Worm (Caenorhabditis elegans): ENCODE data around the gene ddn-1.

The ddn-1 gene

DNA sequence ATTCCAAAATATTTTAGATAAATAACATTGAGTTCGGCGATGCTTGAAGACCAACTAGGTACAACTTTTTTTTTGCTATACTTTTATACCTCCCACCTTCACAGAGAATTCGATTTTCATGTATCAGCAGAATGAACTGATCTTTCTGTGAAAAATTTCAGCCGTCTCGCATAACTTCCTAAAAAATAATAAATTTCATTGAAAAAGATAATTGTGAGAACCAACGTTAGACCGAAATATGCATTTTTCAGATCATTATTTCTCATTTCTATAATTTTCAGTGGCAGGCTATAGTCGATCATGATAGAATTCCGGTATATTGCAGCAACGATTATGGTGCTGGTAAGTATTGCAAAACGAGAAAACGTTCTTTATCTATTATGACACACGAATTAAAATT lies 11.3 kb upstream of the ddn-1 start, which contains the start of gene srx-115:
Gene srx-115 (plus strand): TSS at position 301 of the 400 bp plus-strand sequence.
- no peak for TF ChIP-seq unc-62 (GFP tag; optimal IDR thresholded peaks at IDR 0.05)

- TF ChIP-seq unc-62 (GFP tag; optimal IDR thresholded peaks at IDR 0.05), result no peak
These were observed 8.8 kb upstream of the ddn-1 start for ce11 chrV:8769154-8769553.

DNA sequence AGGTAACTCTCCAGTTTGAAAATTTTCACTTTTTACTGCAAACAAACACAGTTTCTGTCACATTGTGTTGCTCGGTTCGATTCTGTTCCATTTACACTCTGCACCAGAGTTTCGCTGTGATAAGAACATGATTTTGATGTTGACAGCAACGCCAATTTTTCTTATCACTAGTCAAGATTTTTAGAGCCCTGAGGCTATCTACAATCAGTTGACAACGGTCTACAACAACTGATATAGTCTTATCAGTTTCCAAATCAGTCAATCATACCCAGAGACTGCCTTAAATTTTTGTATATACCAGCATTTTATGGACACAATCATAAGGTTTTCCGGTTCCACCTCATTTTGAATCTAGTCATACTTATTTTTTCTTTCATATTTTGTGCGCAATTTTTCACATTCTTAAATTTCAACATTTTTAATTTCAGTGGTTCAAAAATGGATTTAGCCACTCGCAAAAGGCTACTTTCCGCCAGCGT lies 8.2 kb upstream of the ddn-1 start, which contains the start of gene B0507.3:
Gene B0507.3 (plus strand): TSS at position 429 of the 479 bp plus-strand sequence.
- no peak for TF ChIP-seq unc-62 (GFP tag; optimal IDR thresholded peaks at IDR 0.05)

DNA sequence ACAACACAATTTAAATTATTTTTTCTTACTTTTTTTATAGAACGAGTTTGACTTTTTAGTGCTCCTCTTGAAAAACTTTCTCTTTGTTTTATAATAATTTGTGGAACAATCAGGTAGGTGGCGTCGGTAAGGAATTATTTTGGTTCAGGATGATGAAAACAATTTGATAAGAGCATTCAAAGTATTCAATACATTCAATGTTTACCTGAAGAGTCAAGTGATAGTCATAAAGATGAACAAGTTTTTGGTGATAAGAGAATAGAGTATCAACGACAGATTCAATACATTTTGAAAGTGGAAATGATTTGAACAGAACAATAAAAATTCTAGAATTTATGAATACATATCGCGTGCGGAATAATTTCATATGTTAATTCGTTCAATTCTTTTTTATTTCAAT lies 7.2 kb upstream of the ddn-1 start:
- no peak for TF ChIP-seq unc-62 (GFP tag; optimal IDR thresholded peaks at IDR 0.05)

DNA sequence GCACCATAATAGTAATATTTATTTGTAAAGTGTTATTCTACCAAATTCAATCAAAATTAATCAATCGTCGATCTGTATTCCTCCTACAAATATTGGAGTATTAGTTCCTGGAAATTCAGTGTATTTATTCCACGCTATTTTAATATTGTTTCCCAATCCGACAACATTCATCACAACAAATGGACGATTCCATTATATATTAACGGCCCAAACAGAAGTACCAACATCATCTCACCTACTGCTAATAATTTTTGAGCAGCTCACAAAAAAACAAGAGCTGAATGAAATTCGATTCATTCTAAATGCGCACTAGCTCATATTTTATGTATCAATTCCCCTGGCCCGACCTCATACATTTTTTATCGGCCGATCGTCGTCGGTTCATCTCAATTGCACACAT lies 6.7 kb upstream of the ddn-1 start:
- no peak for TF ChIP-seq unc-62 (GFP tag; optimal IDR thresholded peaks at IDR 0.05)

DNA sequence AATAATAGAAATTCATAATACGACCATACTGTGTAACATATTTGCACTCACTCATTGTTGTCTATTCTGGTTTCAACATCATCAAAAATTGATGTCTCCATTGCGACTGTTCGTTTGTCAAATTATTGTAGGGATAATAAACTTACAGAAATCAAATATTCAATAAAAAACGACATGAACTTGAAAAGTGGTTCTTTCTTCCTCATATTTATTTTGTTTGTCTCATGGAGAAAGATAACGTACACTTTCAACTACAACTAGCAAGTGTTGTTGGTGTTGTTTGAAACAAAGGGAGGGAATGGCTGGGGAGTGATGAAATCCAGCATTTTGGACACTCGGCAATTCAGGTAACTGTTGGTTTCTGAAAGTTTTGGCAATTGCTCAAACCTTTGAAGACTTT lies 5.6 kb upstream of the ddn-1 start, which contains the start of gene B0507.9:
Gene B0507.9 (minus strand): TSS at position 101 of the 400 bp plus-strand sequence.
- TF ChIP-seq unc-62 (GFP tag; optimal IDR thresholded peaks at IDR 0.05), result no peak

DNA sequence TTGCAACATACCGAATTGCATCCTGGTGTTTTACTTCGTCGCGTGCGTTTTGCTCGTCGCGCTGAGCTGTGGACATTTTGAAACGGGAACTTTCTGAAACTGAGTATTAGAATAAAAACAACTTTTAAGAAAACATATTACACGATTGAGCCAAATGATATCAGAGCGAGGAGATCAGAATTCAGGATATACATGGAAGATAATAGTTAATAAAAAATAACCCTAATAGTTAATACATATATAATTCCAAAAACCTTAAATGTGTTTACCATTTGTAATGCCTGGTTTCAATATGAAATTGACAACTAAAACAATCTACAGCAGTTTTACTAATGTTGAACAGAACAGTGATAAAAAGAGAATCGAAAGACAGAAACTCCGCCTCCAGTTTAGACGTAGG lies 2.5 kb upstream of the ddn-1 start, which contains the start of gene B0507.8:
Gene B0507.8 (minus strand): TSS at position 101 of the 400 bp plus-strand sequence.
- no peak for TF ChIP-seq unc-62 (GFP tag; optimal IDR thresholded peaks at IDR 0.05)

ce11 chrV:8758618-8759017 lies 1.7 kb downstream of the ddn-1 start, which contains the start of gene B0507.7:
B0507.7 (minus strand) TSS chrV:8758718.
- TF ChIP-seq unc-62 (GFP tag; optimal IDR thresholded peaks at IDR 0.05), result no peak

- TF ChIP-seq unc-62 (GFP tag; optimal IDR thresholded peaks at IDR 0.05), result no peak
These were observed 5.6 kb downstream of the ddn-1 start, which contains the start of gene B0507.4 for ce11 chrV:8754670-8755069. B0507.4 (plus strand) TSS chrV:8754970.

DNA sequence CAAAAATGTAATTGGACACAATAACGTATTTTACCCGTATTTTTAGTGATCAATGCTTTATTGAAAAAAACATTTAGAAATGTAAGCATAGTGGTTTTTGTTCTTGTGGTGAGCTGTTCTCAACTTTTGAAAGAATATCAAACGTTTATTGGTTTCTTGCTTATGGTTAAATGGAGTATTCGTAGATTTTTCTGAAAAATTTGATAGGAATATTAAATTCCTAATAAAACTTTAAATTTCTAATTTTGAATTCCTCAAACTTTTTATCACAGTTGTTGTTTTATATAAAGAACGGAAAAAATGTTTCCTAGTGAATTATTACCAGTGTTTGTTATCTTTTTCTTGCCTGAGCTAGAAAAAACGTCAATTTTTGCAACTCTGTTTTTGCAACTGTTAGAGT lies 6.9 kb downstream of the ddn-1 start, which contains the start of gene B0507.5:
Gene B0507.5 (plus strand): TSS at position 301 of the 400 bp plus-strand sequence.
- no peak for TF ChIP-seq unc-62 (GFP tag; optimal IDR thresholded peaks at IDR 0.05)

DNA sequence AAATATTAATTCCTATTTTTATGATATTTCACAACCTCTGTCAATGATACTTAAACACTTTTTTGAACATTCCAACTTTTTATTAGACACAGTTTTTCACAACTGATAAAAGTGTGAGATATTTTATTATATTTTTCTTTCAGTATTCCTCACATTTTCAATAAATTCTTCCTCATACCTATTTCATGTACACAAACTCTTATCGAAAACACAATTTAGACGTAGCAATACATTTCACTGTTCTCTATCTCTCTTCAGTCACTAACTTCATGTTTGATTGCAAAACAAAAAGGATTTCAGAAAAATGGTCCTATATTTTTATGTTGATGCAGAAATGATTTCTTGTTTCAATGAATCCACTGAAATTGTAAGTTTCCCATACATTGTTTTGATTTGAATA lies 14.5 kb downstream of the ddn-1 start, which contains the start of gene B0507.6:
Gene B0507.6 (plus strand): TSS at position 301 of the 400 bp plus-strand sequence.
- no peak for TF ChIP-seq unc-62 (GFP tag; optimal IDR thresholded peaks at IDR 0.05)

DNA sequence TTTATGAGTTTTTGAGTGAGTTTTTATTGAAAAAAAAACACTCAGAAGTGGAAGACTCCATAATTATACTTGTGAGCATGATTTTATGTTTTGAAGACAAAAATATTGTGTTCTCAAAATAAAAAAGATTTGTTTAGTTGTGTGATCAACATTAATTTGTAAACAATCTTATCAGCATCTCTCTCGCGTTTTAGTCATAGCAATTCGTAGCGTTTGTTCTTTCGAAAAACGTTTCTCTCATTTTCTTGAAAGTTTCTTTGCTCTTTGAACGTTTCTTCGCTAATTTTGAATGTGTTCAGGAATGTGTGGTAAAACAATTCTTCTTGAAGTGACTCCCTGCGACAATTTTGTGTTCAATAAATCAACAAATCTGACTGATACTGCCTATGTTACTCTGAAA lies 21.2 kb downstream of the ddn-1 start, which contains the start of gene ZC196.2:
Gene ZC196.2 (plus strand): TSS at position 301 of the 400 bp plus-strand sequence.
- no peak for TF ChIP-seq unc-62 (GFP tag; optimal IDR thresholded peaks at IDR 0.05)

- no peak for TF ChIP-seq unc-62 (GFP tag; optimal IDR thresholded peaks at IDR 0.05)
These were observed 23.9 kb downstream of the ddn-1 start, which contains the start of gene ZC196.3 for ce11 chrV:8736369-8736768. ZC196.3 (plus strand) TSS chrV:8736669.

DNA sequence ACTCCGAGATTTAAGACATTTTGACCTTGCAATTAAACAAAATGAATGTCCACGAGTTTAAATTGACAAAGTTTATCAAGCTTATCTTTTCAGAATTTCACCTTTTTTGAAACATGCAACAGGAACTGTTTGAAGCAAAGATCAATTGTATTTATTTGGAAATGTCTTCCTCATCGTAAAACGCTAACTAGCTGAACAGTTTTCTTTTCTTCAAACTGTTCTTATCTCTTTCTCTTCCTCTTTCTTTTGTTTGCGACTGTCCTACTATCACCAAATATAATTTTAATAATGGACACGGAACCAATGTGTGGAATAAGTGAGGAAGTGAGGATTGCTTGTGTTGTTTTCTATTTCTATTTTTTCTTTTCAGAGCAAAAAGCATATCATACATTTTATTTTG lies 27.4 kb downstream of the ddn-1 start, which contains the start of gene ZC196.4:
Gene ZC196.4 (plus strand): TSS at position 173 of the 400 bp plus-strand sequence.
- TF ChIP-seq unc-62 (GFP tag; optimal IDR thresholded peaks at IDR 0.05), result no peak

ce11 chrV:8730991-8731390 lies 29.3 kb downstream of the ddn-1 start:
- no peak for TF ChIP-seq unc-62 (GFP tag; optimal IDR thresholded peaks at IDR 0.05)

DNA sequence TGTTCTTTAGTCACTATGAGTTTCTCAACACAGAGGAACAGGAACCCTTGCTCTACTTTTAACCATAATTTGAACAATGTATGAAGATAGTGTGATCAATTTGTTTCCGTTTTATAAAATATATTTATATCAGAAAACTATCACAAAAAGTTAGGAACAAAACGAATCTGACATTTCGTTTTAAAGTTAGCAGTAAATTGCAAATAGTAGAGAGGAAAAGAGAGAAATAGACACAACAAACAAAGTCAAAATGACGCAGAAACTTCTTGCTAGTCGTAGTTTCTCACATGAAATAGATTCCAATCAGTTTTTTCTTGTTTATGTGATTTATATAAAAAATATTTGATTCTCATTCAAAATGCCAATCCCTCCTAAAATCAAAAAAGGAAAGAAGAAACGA lies 31.2 kb downstream of the ddn-1 start, which contains the start of gene ZC196.5:
Gene ZC196.5 (plus strand): TSS at position 301 of the 400 bp plus-strand sequence.
- TF ChIP-seq unc-62 (GFP tag; optimal IDR thresholded peaks at IDR 0.05), result no peak

DNA sequence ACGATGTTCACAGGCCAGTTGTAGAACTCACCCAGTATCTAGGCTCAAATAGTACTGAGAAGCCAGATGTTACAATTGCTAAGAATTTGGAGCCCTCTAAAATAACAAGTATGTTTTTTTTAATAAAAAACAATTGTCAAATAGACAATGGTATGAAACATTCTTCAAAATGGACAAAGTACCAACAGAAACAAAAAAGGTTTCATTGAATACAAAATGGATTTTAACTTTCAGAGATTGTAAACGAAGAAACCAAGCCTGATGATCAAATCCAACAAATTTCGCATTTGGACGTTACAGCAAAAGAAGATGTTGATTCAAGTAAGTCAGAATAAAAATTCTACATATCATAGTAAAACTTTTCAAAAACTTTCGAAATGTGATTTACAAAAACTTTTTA lies 33.2 kb downstream of the ddn-1 start, which contains the start of gene ZC196.9:
Gene ZC196.9 (minus strand): TSS at position 101 of the 400 bp plus-strand sequence.
- TF ChIP-seq unc-62 (GFP tag; optimal IDR thresholded peaks at IDR 0.05), result no peak
